4 worm cellular contexts compared by ENCODE assay signal in the genomic region with DNA sequence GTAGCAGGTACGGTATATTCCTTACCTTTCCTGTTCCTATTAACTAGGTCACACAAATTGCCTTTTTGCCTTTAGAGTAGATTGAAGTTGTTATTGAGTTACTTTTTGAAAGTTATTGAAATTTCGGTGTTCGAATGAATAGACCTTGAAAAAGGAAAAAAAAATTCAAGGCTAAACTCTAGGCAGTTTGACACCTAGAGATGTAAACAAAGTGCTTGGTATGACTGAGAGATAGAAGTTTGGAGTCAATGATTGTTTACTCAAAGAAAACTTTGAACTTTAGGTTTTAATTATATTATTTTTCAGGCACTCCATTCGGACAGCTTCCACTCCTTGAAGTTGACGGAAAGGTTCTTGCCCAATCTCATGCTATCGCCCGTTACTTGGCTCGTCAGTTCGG.
A peak's percentile ranks its signal among the peaks of the same experiment; 100 is the strongest.
TF ChIP-seq lines count a peak whose summit lies in the region.

No protein-coding gene starts in this region.

TF ChIP-seq in whole organism, L1 larva, 84 proteins besides CTCF, POLR2A, EP300 and RAD21:
- TF ChIP-seq sup-37 (GFP tag; optimal IDR thresholded peaks at IDR 0.05; lab: Kevin White, UChicago) (no peak), ztf-11 (tag; optimal IDR thresholded peaks at IDR 0.05; lab: Kevin White, UChicago) (no peak), nhr-20 (tag; optimal IDR thresholded peaks at IDR 0.05; lab: Kevin White, UChicago) (peak; percentile 39), fkh-4 (tag; optimal IDR thresholded peaks at IDR 0.05; lab: Kevin White, UChicago; ENCODE audit: borderline replicate concordance) (no peak), Y116A8C.19 (tag; optimal IDR thresholded peaks at IDR 0.05; lab: Kevin White, UChicago; ENCODE audit: borderline replicate concordance) (no peak)

TF ChIP-seq in whole organism, L2 larva, 48 proteins besides CTCF, POLR2A, EP300 and RAD21:
- TF ChIP-seq nhr-6 (tag; optimal IDR thresholded peaks at IDR 0.05; lab: Kevin White, UChicago) = no peak
- TF ChIP-seq ceh-82 (tag; optimal IDR thresholded peaks at IDR 0.05; lab: Kevin White, UChicago) = no peak
- no peak for TF ChIP-seq C34F6.9 (tag; optimal IDR thresholded peaks at IDR 0.05; lab: Kevin White, UChicago)
- TF ChIP-seq nhr-23 (tag; optimal IDR thresholded peaks at IDR 0.05; lab: Kevin White, UChicago) = no peak
- no peak for TF ChIP-seq ztf-4 (tag; optimal IDR thresholded peaks at IDR 0.05; lab: Kevin White, UChicago)
- TF ChIP-seq unc-39 (tag; optimal IDR thresholded peaks at IDR 0.05; lab: Kevin White, UChicago) = no peak
- TF ChIP-seq mbf-1 (tag; optimal IDR thresholded peaks at IDR 0.05; lab: Kevin White, UChicago) = no peak
- TF ChIP-seq peb-1 (tag; optimal IDR thresholded peaks at IDR 0.05; lab: Kevin White, UChicago) = no peak
- no peak for TF ChIP-seq elt-3 (tag; optimal IDR thresholded peaks at IDR 0.05; lab: Kevin White, UChicago)
- TF ChIP-seq lin-39 (tag; optimal IDR thresholded peaks at IDR 0.05; lab: Kevin White, UChicago) = no peak
- peak; percentile 1 for TF ChIP-seq crh-2 (tag; optimal IDR thresholded peaks at IDR 0.05; lab: Kevin White, UChicago)
- no peak for TF ChIP-seq nhr-10 (tag; optimal IDR thresholded peaks at IDR 0.05; lab: Kevin White, UChicago)
- TF ChIP-seq nhr-25 (tag; optimal IDR thresholded peaks at IDR 0.05; lab: Kevin White, UChicago) = peak; percentile 38

TF ChIP-seq in whole organism, L3 larva, 47 proteins besides CTCF, POLR2A, EP300 and RAD21:
- TF ChIP-seq nhr-25 (tag; optimal IDR thresholded peaks at IDR 0.05; lab: Kevin White, UChicago) (no peak), pha-4 (tag; optimal IDR thresholded peaks at IDR 0.05; lab: Kevin White, UChicago) (peak; percentile 68), ceh-82 (tag; optimal IDR thresholded peaks at IDR 0.05; lab: Kevin White, UChicago) (no peak)

TF ChIP-seq in whole organism, L4 larva, 104 proteins besides CTCF, POLR2A, EP300 and RAD21:
- TF ChIP-seq aha-1 (tag; lab: Kevin White, UChicago) (peak; percentile 3), lim-7 (GFP tag; IDR thresholded peaks at IDR 0.05; lab: Robert Waterston, UW) (0 out of 2 replicates have a peak, but pooled peaks have one; percentile 7), unc-62 (GFP tag; optimal IDR thresholded peaks at IDR 0.05 in 1 of 2; lab: Kevin White, UChicago) (no peak), unc-62 (tag; optimal IDR thresholded peaks at IDR 0.05; lab: Kevin White, UChicago) (no peak), rbr-2 (tag; optimal IDR thresholded peaks at IDR 0.05; lab: Kevin White, UChicago) (no peak), daf-16 (GFP tag; optimal IDR thresholded peaks at IDR 0.05; lab: Kevin White, UChicago) (no peak), daf-16 (tag; optimal IDR thresholded peaks at IDR 0.05; lab: Kevin White, UChicago) (peak; percentile 75), mdt-29 (GFP tag; IDR thresholded peaks at IDR 0.05; lab: Robert Waterston, UW) (no peak), ctbp-1 (GFP tag; IDR thresholded peaks at IDR 0.05; lab: Robert Waterston, UW) (no peak), madf-5 (GFP tag; IDR thresholded peaks at IDR 0.05; lab: Robert Waterston, UW) (no peak), dve-1 (tag; optimal IDR thresholded peaks at IDR 0.05; lab: Kevin White, UChicago; ENCODE audit: insufficient read depth) (peak; percentile 27)
TF ChIP-seq in whole organism, L4 larva: peak in this region for 4.
